Worm (Caenorhabditis elegans) whole organism, mixed stage, embryonic: ENCODE data around the gene nta-1.

Experiments
- M03D4.4 ChIP-seq: sonication (generic microtip); optimal IDR thresholded peaks from 2 replicates; lab custom pipeline; 2017; ENCODE audit warnings: mild to moderate bottlenecking, missing genetic modification characterization, missing compliant biosample characterization
- bed-3 ChIP-seq: fragments of 200-800 bp; sonication (Bioruptor generic); optimal IDR thresholded peaks from 3 replicates; lab custom pipeline; 2018; ENCODE audit warnings: mild to moderate bottlenecking, missing genetic modification characterization, moderate library complexity, missing compliant biosample characterization
- blmp-1 ChIP-seq: fragments of 150-350 bp; optimal IDR thresholded peaks from 2 replicates; lab custom pipeline; 2014; ENCODE audit warnings: missing biosample characterization, missing genetic modification characterization
- ceh-39 ChIP-seq: fragments of 150-350 bp; optimal IDR thresholded peaks from 2 replicates; lab custom pipeline; 2014; ENCODE audit warnings: missing biosample characterization, missing genetic modification characterization
- ceh-43 ChIP-seq: fragments of 200-800 bp; sonication (Bioruptor generic); optimal IDR thresholded peaks from 2 replicates; lab custom pipeline; 2018; ENCODE audit warnings: mild to moderate bottlenecking, missing genetic modification characterization, moderate library complexity, missing compliant biosample characterization
- ceh-83 ChIP-seq: fragments of 200-800 bp; sonication (Bioruptor generic); optimal IDR thresholded peaks from 2 replicates; lab custom pipeline; 2018; ENCODE audit warnings: mild to moderate bottlenecking, missing genetic modification characterization, missing compliant biosample characterization
- ces-1 ChIP-seq: fragments of 150-350 bp; optimal IDR thresholded peaks from 2 replicates; lab custom pipeline; 2014; ENCODE audit warnings: missing biosample characterization, missing genetic modification reagents, missing genetic modification characterization
- cnd-1 ChIP-seq: fragments of 200-800 bp; sonication (Bioruptor generic); optimal IDR thresholded peaks from 2 replicates; lab custom pipeline; 2018; ENCODE audit warnings: mild to moderate bottlenecking, missing genetic modification characterization, missing compliant biosample characterization
- drap-1 ChIP-seq: fragments of 200-800 bp; sonication (Bioruptor generic); optimal IDR thresholded peaks from 3 replicates; lab custom pipeline; 2018; ENCODE audit warnings: mild to moderate bottlenecking, missing genetic modification characterization, missing compliant biosample characterization
- elt-1 ChIP-seq: sonication (generic microtip); optimal IDR thresholded peaks from 2 replicates; lab custom pipeline; 2017; ENCODE audit warnings: missing genetic modification characterization, mild to moderate bottlenecking, missing compliant biosample characterization, antibody characterized with exemption, moderate library complexity, borderline replicate concordance; ENCODE audit not compliant: insufficient read depth
- flh-1 ChIP-seq: fragments of 200-800 bp; sonication (Bioruptor generic); optimal IDR thresholded peaks from 2 replicates; lab custom pipeline; 2018; ENCODE audit warnings: mild to moderate bottlenecking, missing genetic modification characterization, moderate library complexity, missing compliant biosample characterization
- hlh-1 ChIP-seq: fragments of 150-350 bp; optimal IDR thresholded peaks from 2 replicates; lab custom pipeline; 2014; ENCODE audit warnings: missing biosample characterization, missing genetic modification reagents, missing genetic modification characterization
- lin-13 ChIP-seq: fragments of 150-350 bp; optimal IDR thresholded peaks from 2 replicates; lab custom pipeline; 2014; ENCODE audit warnings: missing biosample characterization, missing genetic modification characterization
- lin-32 ChIP-seq: fragments of 200-800 bp; sonication (Bioruptor generic); optimal IDR thresholded peaks from 2 replicates; lab custom pipeline; 2018; ENCODE audit warnings: mild to moderate bottlenecking, missing genetic modification characterization, missing compliant biosample characterization
- lsy-2 ChIP-seq: fragments of 150-350 bp; optimal IDR thresholded peaks from 2 replicates; lab custom pipeline; 2014; ENCODE audit warnings: missing biosample characterization, missing genetic modification characterization
- mep-1 ChIP-seq: fragments of 150-350 bp; optimal IDR thresholded peaks from 2 replicates; lab custom pipeline; 2017; ENCODE audit warnings: missing biosample characterization, missing genetic modification reagents, missing genetic modification characterization, inconsistent platforms
- mls-2 ChIP-seq: sonication (generic microtip); optimal IDR thresholded peaks from 2 replicates; lab custom pipeline; 2016; ENCODE audit warnings: mild to moderate bottlenecking, missing genetic modification characterization, moderate library complexity, missing compliant biosample characterization
- nhr-12 ChIP-seq: fragments of 150-350 bp; optimal IDR thresholded peaks from 2 replicates; lab custom pipeline; 2014; ENCODE audit warnings: missing biosample characterization, missing genetic modification characterization
- nhr-2 ChIP-seq: fragments of 150-350 bp; optimal IDR thresholded peaks from 2 replicates; lab custom pipeline; 2014; ENCODE audit warnings: missing biosample characterization, missing genetic modification characterization
- nhr-237 ChIP-seq: fragments of 150-350 bp; optimal IDR thresholded peaks from 2 replicates; lab custom pipeline; 2014; ENCODE audit warnings: missing biosample characterization, missing genetic modification characterization
- nhr-28 ChIP-seq: fragments of 150-350 bp; optimal IDR thresholded peaks from 2 replicates; lab custom pipeline; 2014; ENCODE audit warnings: missing biosample characterization, missing genetic modification characterization
- nhr-76 ChIP-seq: sonication (generic microtip); optimal IDR thresholded peaks from 2 replicates; lab custom pipeline; 2017; ENCODE audit warnings: missing biosample characterization, missing genetic modification characterization
- pha-4 ChIP-seq: fragments of 150-350 bp; optimal IDR thresholded peaks from 2 replicates; lab custom pipeline; 2018; ENCODE audit warnings: missing biosample characterization, missing genetic modification reagents, missing genetic modification characterization
- sem-2 ChIP-seq: fragments of 200-800 bp; sonication (Bioruptor generic); optimal IDR thresholded peaks from 2 replicates; lab custom pipeline; 2018; ENCODE audit warnings: mild to moderate bottlenecking, missing genetic modification characterization, missing compliant biosample characterization
- snpc-4 ChIP-seq: fragments of 150-350 bp; optimal IDR thresholded peaks from 2 replicates; lab custom pipeline; 2014; ENCODE audit warnings: missing biosample characterization, missing genetic modification characterization
- tbx-8 ChIP-seq: fragments of 200-800 bp; sonication (Bioruptor generic); optimal IDR thresholded peaks from 2 replicates; lab custom pipeline; 2018; ENCODE audit warnings: mild to moderate bottlenecking, missing genetic modification characterization, moderate library complexity, missing compliant biosample characterization
- unc-120 ChIP-seq: sonication (generic microtip); optimal IDR thresholded peaks from 2 replicates; lab custom pipeline; 2017; ENCODE audit warnings: missing genetic modification characterization, missing compliant biosample characterization; ENCODE audit not compliant: poor library complexity, severe bottlenecking
- unc-62 ChIP-seq: fragments of 150-350 bp; optimal IDR thresholded peaks from 2 replicates; lab custom pipeline; 2014; ENCODE audit warnings: missing biosample characterization, missing genetic modification reagents, missing genetic modification characterization
- zip-8 ChIP-seq: fragments of 150-350 bp; optimal IDR thresholded peaks from 2 replicates; lab custom pipeline; 2014; ENCODE audit warnings: missing biosample characterization, missing genetic modification characterization
- ztf-11 ChIP-seq: fragments of 150-350 bp; optimal IDR thresholded peaks from 2 replicates; lab custom pipeline; 2014; ENCODE audit warnings: missing biosample characterization, missing genetic modification characterization

Gene nta-1

DNA sequence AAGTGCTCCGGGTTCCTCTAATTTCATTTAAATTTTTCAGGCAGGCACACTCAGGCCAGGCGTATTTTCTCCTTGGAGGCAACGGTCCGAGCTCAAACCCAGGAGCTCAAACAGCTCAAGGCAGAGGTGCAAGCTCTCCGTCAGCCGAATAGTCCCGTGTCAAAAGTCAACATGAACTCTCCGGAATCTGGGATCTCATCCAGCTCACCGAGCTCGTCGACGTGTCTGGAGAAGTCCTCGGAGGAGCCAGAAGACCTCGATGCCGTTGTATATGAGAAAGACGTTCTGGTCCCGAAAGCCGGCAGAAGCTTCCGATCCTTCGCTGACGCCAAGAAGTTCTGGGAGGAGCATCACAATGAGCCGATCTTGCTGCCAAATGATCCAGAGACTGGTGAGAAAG is 42.1 kb upstream of the nta-1 start:
- no peak for TF ChIP-seq M03D4.4 (tag; lab: Kevin White, UChicago)
- no peak for TF ChIP-seq ceh-39 (tag; lab: Kevin White, UChicago)
- TF ChIP-seq lsy-2 = no peak
- no peak for TF ChIP-seq unc-120 (tag; lab: Kevin White, UChicago)
- no peak for TF ChIP-seq nhr-28
- TF ChIP-seq sem-2 (GFP tag; lab: Kevin White, UChicago) = no peak
- no peak for TF ChIP-seq lin-13
- TF ChIP-seq pha-4 (tag; lab: Kevin White, UChicago) = no peak
- TF ChIP-seq elt-1 (tag; lab: Kevin White, UChicago) = no peak
- no peak for TF ChIP-seq nhr-12 (tag; lab: Kevin White, UChicago)
- TF ChIP-seq ces-1 = no peak
- no peak for TF ChIP-seq lin-32 (GFP tag; lab: Kevin White, UChicago)
- no peak for TF ChIP-seq mep-1 (tag; lab: Kevin White, UChicago)
- no peak for TF ChIP-seq ceh-83 (GFP tag; lab: Kevin White, UChicago)
- TF ChIP-seq unc-62 = no peak
- TF ChIP-seq hlh-1 = no peak
- no peak for TF ChIP-seq nhr-76 (tag; lab: Kevin White, UChicago)
- no peak for TF ChIP-seq snpc-4 (tag; lab: Kevin White, UChicago)
- no peak for TF ChIP-seq nhr-2 (tag; lab: Kevin White, UChicago)
- no peak for TF ChIP-seq ceh-43

ce11 chrII:3785257-3785656 is 41.6 kb upstream of the nta-1 start, which contains the start of gene T24E12.1:
Gene T24E12.1, plus strand, starts transcription at chrII:3785557.
- TF ChIP-seq snpc-4 (tag; lab: Kevin White, UChicago) (no peak), nhr-237 (tag; lab: Kevin White, UChicago) (no peak), tbx-8 (GFP tag; lab: Kevin White, UChicago) (no peak), nhr-12 (tag; lab: Kevin White, UChicago) (no peak), blmp-1 (tag; lab: Kevin White, UChicago) (no peak), bed-3 (no peak), ceh-39 (tag; lab: Kevin White, UChicago) (no peak), ces-1 (no peak), nhr-28 (no peak), cnd-1 (tag; lab: Kevin White, UChicago) (no peak)
- TF ChIP-seq, all 35 proteins: peak for 0

- TF ChIP-seq zip-8 (tag; lab: Kevin White, UChicago) = peak; percentile 99
- no peak for TF ChIP-seq sem-2 (GFP tag; lab: Kevin White, UChicago)
Measured at ce11 chrII:3782309-3783000, 38.8 kb upstream of the nta-1 start, which contains the start of gene T24E12.2. Gene T24E12.2, plus strand, starts transcription at chrII:3782950.

DNA sequence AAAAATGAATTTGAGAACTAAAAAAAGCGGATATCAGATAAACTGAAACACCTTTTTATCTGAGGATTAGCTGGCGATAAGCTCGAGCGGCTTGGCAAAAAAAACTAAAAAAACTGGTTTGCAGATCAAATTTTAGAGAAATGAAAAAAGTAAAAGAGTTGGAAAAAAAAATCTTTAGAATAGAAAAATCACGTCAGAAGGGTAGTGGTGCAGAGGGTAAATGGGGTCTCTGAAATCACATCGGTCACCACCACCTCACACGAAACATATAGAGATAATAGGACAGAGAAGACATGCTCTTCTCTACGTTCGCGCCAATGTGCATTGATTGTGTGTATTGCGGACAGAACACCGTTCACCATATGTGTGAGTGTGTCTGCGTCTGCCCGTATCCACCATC is 37.6 kb upstream of the nta-1 start:
- TF ChIP-seq blmp-1 (tag; lab: Kevin White, UChicago) (no peak), nhr-12 (tag; lab: Kevin White, UChicago) (no peak)

- TF ChIP-seq tbx-8 (GFP tag; lab: Kevin White, UChicago) (no peak), nhr-2 (tag; lab: Kevin White, UChicago) (no peak)
Measured at ce11 chrII:3779463-3779862, 35.8 kb upstream of the nta-1 start, which contains the start of gene T24E12.11. Gene T24E12.11, minus strand, starts transcription at chrII:3779563.

- TF ChIP-seq lin-32 (GFP tag; lab: Kevin White, UChicago) = no peak
- TF ChIP-seq cnd-1 (tag; lab: Kevin White, UChicago) = no peak
- TF ChIP-seq ztf-11 (tag; lab: Kevin White, UChicago) = no peak
- TF ChIP-seq ceh-83 (GFP tag; lab: Kevin White, UChicago) = no peak
- no peak for TF ChIP-seq blmp-1 (tag; lab: Kevin White, UChicago)
- no peak for TF ChIP-seq pha-4 (tag; lab: Kevin White, UChicago)
Measured at ce11 chrII:3777802-3778201, 34.2 kb upstream of the nta-1 start.

ce11 chrII:3775719-3776118 is 32.1 kb upstream of the nta-1 start, which contains the start of gene T24E12.3:
Gene T24E12.3, plus strand, starts transcription at chrII:3776019.
- no peak for TF ChIP-seq lin-13
- no peak for TF ChIP-seq hlh-1
- TF ChIP-seq drap-1 (GFP tag; lab: Kevin White, UChicago) = no peak
- no peak for TF ChIP-seq nhr-76 (tag; lab: Kevin White, UChicago)
- no peak for TF ChIP-seq unc-62
- TF ChIP-seq cnd-1 (tag; lab: Kevin White, UChicago) = no peak
- no peak for TF ChIP-seq flh-1
- no peak for TF ChIP-seq tbx-8 (GFP tag; lab: Kevin White, UChicago)
- no peak for TF ChIP-seq bed-3
- no peak for TF ChIP-seq nhr-28
- no peak for TF ChIP-seq ceh-39 (tag; lab: Kevin White, UChicago)
- TF ChIP-seq ztf-11 (tag; lab: Kevin White, UChicago) = no peak
- TF ChIP-seq ceh-83 (GFP tag; lab: Kevin White, UChicago) = no peak
- no peak for TF ChIP-seq mls-2
- no peak for TF ChIP-seq pha-4 (tag; lab: Kevin White, UChicago)
- no peak for TF ChIP-seq nhr-12 (tag; lab: Kevin White, UChicago)
- TF ChIP-seq blmp-1 (tag; lab: Kevin White, UChicago) = no peak
- TF ChIP-seq mep-1 (tag; lab: Kevin White, UChicago) = no peak
